Worm (Caenorhabditis elegans): Measurements from ENCODE around the gene blos-4.

ce11 chrII:6290047-6290582, 45.1 kb downstream of the blos-4 start, which contains the start of gene upb-1:
- no peak for TF ChIP-seq W03F9.2 (tag; optimal IDR thresholded peaks at IDR 0.05)
- no peak for TF ChIP-seq him-1 (tag; optimal IDR thresholded peaks at IDR 0.05)
